Fruit fly (Drosophila melanogaster): Measurements from ENCODE around the gene CG9747.
A peak's percentile ranks its signal among the peaks of the same experiment; 100 is the strongest.

CG9747 gene

dm6 chr3R:30163228-30163627, 27.8 kb downstream of the CG9747 start (continued):
- TF ChIP-seq CG6808 (GFP tag; optimal IDR thresholded peaks at IDR 0.05) (no peak), fd85E (GFP tag; optimal IDR thresholded peaks at IDR 0.05) (no peak), acj6 (GFP tag; optimal IDR thresholded peaks at IDR 0.05) (no peak), CG6163 (GFP tag; IDR thresholded peaks at IDR 0.05) (peak; percentile 26; the same call in 1 of the 3 replicates), ss (GFP tag; optimal IDR thresholded peaks at IDR 0.05) (no peak), CG9139 (GFP tag; optimal IDR thresholded peaks at IDR 0.05) (no peak), Lpt (GFP tag; optimal IDR thresholded peaks at IDR 0.05) (no peak), dac (GFP tag; optimal IDR thresholded peaks at IDR 0.05) (no peak), CG4318 (GFP tag; optimal IDR thresholded peaks at IDR 0.05) (peak; percentile 18), Eip93F (GFP tag; optimal IDR thresholded peaks at IDR 0.05) (no peak), CG10631 (GFP tag; optimal IDR thresholded peaks at IDR 0.05) (no peak), net (GFP tag; optimal IDR thresholded peaks at IDR 0.05) (no peak), pdm3 (GFP tag; optimal IDR thresholded peaks at IDR 0.05) (no peak), CG8119 (GFP tag; IDR thresholded peaks at IDR 0.05) (peak; percentile 58; the same call in 2 of the 3 replicates), Eip75B (GFP tag; optimal IDR thresholded peaks at IDR 0.05) (no peak), CG8319 (GFP tag; optimal IDR thresholded peaks at IDR 0.05) (no peak), CG3032 (tag; optimal IDR thresholded peaks at IDR 0.05) (no peak), Sox102F (GFP tag; optimal IDR thresholded peaks at IDR 0.05) (no peak), CG15336 (GFP tag; IDR thresholded peaks at IDR 0.05) (peak; percentile 65), CG31627 (GFP tag; optimal IDR thresholded peaks at IDR 0.05) (no peak), fd59A (GFP tag; optimal IDR thresholded peaks at IDR 0.05) (no peak), dsx (GFP tag; optimal IDR thresholded peaks at IDR 0.05; ENCODE audit: poor library complexity, severe bottlenecking) (no peak), Hr4 (GFP tag; optimal IDR thresholded peaks at IDR 0.05) (peak; percentile 70), cyc (GFP tag; optimal IDR thresholded peaks at IDR 0.05) (no peak)

- TF ChIP-seq CG6792 (GFP tag; optimal IDR thresholded peaks at IDR 0.05) (no peak), acj6 (GFP tag; optimal IDR thresholded peaks at IDR 0.05) (no peak), vri (GFP tag; optimal IDR thresholded peaks at IDR 0.05) (no peak), CG10631 (GFP tag; optimal IDR thresholded peaks at IDR 0.05) (no peak), CG6163 (GFP tag; IDR thresholded peaks at IDR 0.05) (peak; percentile 71; the same call in 2 of the 3 replicates), achi (GFP tag; optimal IDR thresholded peaks at IDR 0.05) (no peak), svp (GFP tag) (peak; percentile 54), Lpt (GFP tag; optimal IDR thresholded peaks at IDR 0.05) (no peak), dac (GFP tag; optimal IDR thresholded peaks at IDR 0.05) (no peak), Sox102F (GFP tag; optimal IDR thresholded peaks at IDR 0.05) (peak; percentile 18), fkh (GFP tag; optimal IDR thresholded peaks at IDR 0.05) (no peak), salr (GFP tag; optimal IDR thresholded peaks at IDR 0.05) (no peak), CG6808 (GFP tag; optimal IDR thresholded peaks at IDR 0.05) (no peak), Hr38 (GFP tag; optimal IDR thresholded peaks at IDR 0.05) (no peak), dsx (GFP tag; optimal IDR thresholded peaks at IDR 0.05; ENCODE audit: poor library complexity, severe bottlenecking) (no peak), CG9139 (GFP tag; optimal IDR thresholded peaks at IDR 0.05) (no peak), CG11294 (GFP tag; IDR thresholded peaks at IDR 0.05) (no peak), CG7368 (GFP tag; optimal IDR thresholded peaks at IDR 0.05) (no peak), esn (GFP tag; optimal IDR thresholded peaks at IDR 0.05) (peak; percentile 3), Eip75B (GFP tag; optimal IDR thresholded peaks at IDR 0.05) (peak; percentile 3), OdsH (GFP tag; optimal IDR thresholded peaks at IDR 0.05) (no peak), Met (GFP tag; optimal IDR thresholded peaks at IDR 0.05) (no peak), CG3919 (GFP tag; optimal IDR thresholded peaks at IDR 0.05) (peak; percentile 20), Sox14 (GFP tag; optimal IDR thresholded peaks at IDR 0.05) (no peak), Hr4 (GFP tag; optimal IDR thresholded peaks at IDR 0.05) (peak; percentile 36), fd85E (GFP tag; optimal IDR thresholded peaks at IDR 0.05) (no peak), Hr39 (GFP tag; optimal IDR thresholded peaks at IDR 0.05) (no peak), CG1621 (tag; optimal IDR thresholded peaks at IDR 0.05) (no peak), Sox15 (GFP tag; optimal IDR thresholded peaks at IDR 0.05) (no peak), Eip78C (GFP tag) (peak; percentile 47), CG6854 (GFP tag; optimal IDR thresholded peaks at IDR 0.05) (no peak), CG16779 (tag; optimal IDR thresholded peaks at IDR 0.05) (no peak), Gug (GFP tag; IDR thresholded peaks at IDR 0.05) (0 out of 2 replicates have a peak, but pooled peaks have one; percentile 32), CG3032 (tag; optimal IDR thresholded peaks at IDR 0.05) (no peak), Ets96B (tag; optimal IDR thresholded peaks at IDR 0.05) (no peak), CG8119 (GFP tag; IDR thresholded peaks at IDR 0.05) (peak; percentile 61; the same call in 2 of the 3 replicates), spab (GFP tag; optimal IDR thresholded peaks at IDR 0.05) (no peak), eg (GFP tag; IDR thresholded peaks at IDR 0.05) (peak; percentile 56)
Measured at dm6 chr3R:30160312-30160942, 30.6 kb downstream of the CG9747 start, which contains the start of gene CG11498. Gene CG11498, minus strand, starts transcription at chr3R:30160473.
